Worm (Caenorhabditis elegans) whole organism, L1 larva: ENCODE results near the gene prk-2.

ENCODE experiments used
- C04F5.9 ChIP-seq: sonication (generic microtip); optimal IDR thresholded peaks from 2 replicates; lab custom pipeline; 2016; ENCODE audit warnings: missing genetic modification characterization, missing compliant biosample characterization
- F16B12.6 ChIP-seq: fragments of 150-350 bp; optimal IDR thresholded peaks from 2 replicates; lab custom pipeline; 2014; ENCODE audit warnings: missing biosample characterization, missing genetic modification characterization
- Y116A8C.19 ChIP-seq: sonication (generic microtip); optimal IDR thresholded peaks from 2 replicates; lab custom pipeline; 2016; ENCODE audit warnings: missing compliant biosample characterization, missing genetic modification characterization, borderline replicate concordance
- aha-1 ChIP-seq: fragments of 150-350 bp; optimal IDR thresholded peaks from 2 replicates; lab custom pipeline; 2014; ENCODE audit warnings: missing biosample characterization, missing genetic modification characterization
- aly-2 ChIP-seq: fragments of 150-350 bp; optimal IDR thresholded peaks from 2 replicates; lab custom pipeline; 2014; ENCODE audit warnings: missing biosample characterization, missing genetic modification characterization
- ceh-63 ChIP-seq: fragments of 200-800 bp; sonication (Bioruptor generic); optimal IDR thresholded peaks from 2 replicates; lab custom pipeline; 2018; ENCODE audit warnings: mild to moderate bottlenecking, missing genetic modification characterization, missing compliant biosample characterization
- ceh-82 ChIP-seq, 3 experiments: fragments of 150-350 bp in 1 of 3; sonication (generic microtip) in 2 of 3; optimal IDR thresholded peaks; 2 replicates each; lab custom pipeline; 2014 to 2017; ENCODE audit warnings: missing biosample characterization in 3 of 3, missing genetic modification characterization in 3 of 3
- ceh-88 ChIP-seq: fragments of 200-800 bp; sonication (Bioruptor generic); IDR thresholded peaks from 2 replicates; pipeline ENCODE4 v1.3.6; 2022; ENCODE audit warnings: missing genetic modification characterization, missing compliant biosample characterization
- ces-1 ChIP-seq: fragments of 150-350 bp; optimal IDR thresholded peaks from 2 replicates; lab custom pipeline; 2014; ENCODE audit warnings: missing biosample characterization, missing genetic modification reagents, missing genetic modification characterization
- dpl-1 ChIP-seq, 3 experiments: fragments of 150-350 bp in 2 of 3; sonication (generic microtip) in 1 of 3; optimal IDR thresholded peaks; 2 replicates each; lab custom pipeline; 2014 to 2017; ENCODE audit warnings: missing biosample characterization in 3 of 3, missing genetic modification characterization in 3 of 3, missing genetic modification reagents in 3 of 3
- dsc-1 ChIP-seq: sonication (generic microtip); optimal IDR thresholded peaks from 2 replicates; lab custom pipeline; 2016; ENCODE audit warnings: mild to moderate bottlenecking, missing genetic modification characterization, missing compliant biosample characterization
- efl-3 ChIP-seq: fragments of 200-800 bp; sonication (Bioruptor generic); optimal IDR thresholded peaks from 2 replicates; lab custom pipeline; 2018; ENCODE audit warnings: mild to moderate bottlenecking, missing genetic modification characterization, missing compliant biosample characterization
- egl-27 ChIP-seq, 2 experiments: fragments of 150-350 bp in 1 of 2; sonication (generic microtip); optimal IDR thresholded peaks; 3 replicates each; lab custom pipeline; 2017 to 2018; ENCODE audit warnings: missing biosample characterization in 2 of 2, missing genetic modification characterization in 2 of 2, missing genetic modification reagents in 2 of 2
- elt-3 ChIP-seq, 6 experiments: fragments of 150-350 bp in 1 of 6; sonication (generic microtip); optimal IDR thresholded peaks; 2 replicates each; lab custom pipeline; 2017 to 2018; ENCODE audit warnings: missing biosample characterization in 6 of 6, missing genetic modification characterization in 6 of 6, inconsistent platforms in 1 of 6
- ets-5 ChIP-seq: fragments of 200-800 bp; sonication (Bioruptor generic); IDR thresholded peaks from 2 replicates; pipeline ENCODE4 v1.3.6; 2022; ENCODE audit warnings: missing genetic modification characterization, missing compliant biosample characterization
- fkh-4 ChIP-seq: sonication (generic microtip); optimal IDR thresholded peaks from 2 replicates; lab custom pipeline; 2016; ENCODE audit warnings: missing compliant biosample characterization, missing genetic modification characterization, borderline replicate concordance
- grh-1 ChIP-seq: fragments of 200-800 bp; sonication (Bioruptor generic); IDR thresholded peaks from 2 replicates; pipeline ENCODE4 v1.3.6; 2022; ENCODE audit warnings: missing genetic modification reagents, missing genetic modification characterization, missing compliant biosample characterization
- hlh-4 ChIP-seq: sonication (generic microtip); optimal IDR thresholded peaks from 2 replicates; lab custom pipeline; 2016; ENCODE audit warnings: mild to moderate bottlenecking, missing genetic modification characterization, missing compliant biosample characterization
- irx-1 ChIP-seq: sonication (generic microtip); optimal IDR thresholded peaks from 2 replicates; lab custom pipeline; 2016; ENCODE audit warnings: missing genetic modification characterization, missing compliant biosample characterization
- isw-1 ChIP-seq: fragments of 200-800 bp; sonication (Bioruptor generic); IDR thresholded peaks from 2 replicates; pipeline ENCODE4 v1.3.6; 2022; ENCODE audit warnings: missing genetic modification characterization, missing compliant biosample characterization
- jun-1 ChIP-seq: fragments of 150-350 bp; optimal IDR thresholded peaks from 2 replicates; lab custom pipeline; 2014; ENCODE audit warnings: missing biosample characterization, missing genetic modification reagents, missing genetic modification characterization
- lin-13 ChIP-seq: fragments of 150-350 bp; optimal IDR thresholded peaks from 2 replicates; lab custom pipeline; 2014; ENCODE audit warnings: missing biosample characterization, missing genetic modification reagents, missing genetic modification characterization
- lin-14 ChIP-seq: fragments of 200-800 bp; sonication (Bioruptor generic); optimal IDR thresholded peaks from 2 replicates; lab custom pipeline; 2018; ENCODE audit warnings: mild to moderate bottlenecking, missing genetic modification characterization, moderate library complexity, missing compliant biosample characterization
- lin-15B ChIP-seq: fragments of 150-350 bp; sonication (generic microtip); optimal IDR thresholded peaks from 3 replicates; lab custom pipeline; 2014; ENCODE audit warnings: missing biosample characterization, missing genetic modification characterization
- lin-35 ChIP-seq, 2 experiments: fragments of 150-350 bp; optimal IDR thresholded peaks; 2 replicates each; lab custom pipeline; 2014; ENCODE audit warnings: missing biosample characterization in 2 of 2, missing genetic modification characterization in 2 of 2, missing genetic modification reagents in 2 of 2
- lin-39 ChIP-seq: fragments of 150-350 bp; optimal IDR thresholded peaks from 2 replicates; lab custom pipeline; 2014; ENCODE audit warnings: missing biosample characterization, missing genetic modification reagents, missing genetic modification characterization
- lsy-2 ChIP-seq, 2 experiments: fragments of 150-350 bp; optimal IDR thresholded peaks; 2 replicates each; lab custom pipeline; 2014; ENCODE audit warnings: missing biosample characterization in 2 of 2, missing genetic modification characterization in 2 of 2
- mab-9 ChIP-seq: fragments of 200-800 bp; sonication (Bioruptor generic); IDR thresholded peaks from 2 replicates; pipeline ENCODE4 v1.3.6; 2022; ENCODE audit warnings: missing genetic modification reagents, missing genetic modification characterization, missing compliant biosample characterization
- mep-1 ChIP-seq: fragments of 150-350 bp; optimal IDR thresholded peaks from 2 replicates; lab custom pipeline; 2014; ENCODE audit warnings: missing biosample characterization, missing genetic modification characterization
- nhr-47 ChIP-seq: sonication (generic microtip); optimal IDR thresholded peaks from 2 replicates; lab custom pipeline; 2016; ENCODE audit warnings: mild to moderate bottlenecking, missing genetic modification characterization, moderate library complexity, missing compliant biosample characterization
- nhr-71 ChIP-seq: sonication (generic microtip); optimal IDR thresholded peaks from 2 replicates; lab custom pipeline; 2016; ENCODE audit warnings: mild to moderate bottlenecking, missing genetic modification characterization, moderate library complexity, missing compliant biosample characterization
- nhr-77 ChIP-seq: fragments of 150-350 bp; optimal IDR thresholded peaks from 2 replicates; lab custom pipeline; 2014; ENCODE audit warnings: missing biosample characterization, missing genetic modification characterization
- nhr-84 ChIP-seq: sonication (generic microtip); optimal IDR thresholded peaks from 2 replicates; lab custom pipeline; 2017; ENCODE audit warnings: missing biosample characterization, missing genetic modification characterization
- nhr-90 ChIP-seq: sonication (generic microtip); optimal IDR thresholded peaks from 2 replicates; lab custom pipeline; 2016; ENCODE audit warnings: mild to moderate bottlenecking, missing genetic modification characterization, missing compliant biosample characterization; ENCODE audit not compliant: poor library complexity
- pag-3 ChIP-seq: sonication (generic microtip); optimal IDR thresholded peaks from 2 replicates; lab custom pipeline; 2017; ENCODE audit warnings: missing genetic modification characterization, mild to moderate bottlenecking, missing compliant biosample characterization, antibody characterized with exemption, borderline replicate concordance; ENCODE audit not compliant: insufficient read depth
- pax-3 ChIP-seq: fragments of 200-800 bp; sonication (Bioruptor generic); optimal IDR thresholded peaks from 2 replicates; lab custom pipeline; 2018; ENCODE audit warnings: mild to moderate bottlenecking, missing genetic modification characterization, moderate library complexity, missing compliant biosample characterization
- pqm-1 ChIP-seq: sonication (generic microtip); optimal IDR thresholded peaks from 3 replicates; lab custom pipeline; 2017; ENCODE audit warnings: missing biosample characterization, missing genetic modification characterization
- skn-1 ChIP-seq: fragments of 150-350 bp; optimal IDR thresholded peaks from 2 replicates; lab custom pipeline; 2014; ENCODE audit warnings: missing biosample characterization, missing genetic modification characterization
- snu-23 ChIP-seq: sonication (generic microtip); optimal IDR thresholded peaks from 2 replicates; lab custom pipeline; 2016; ENCODE audit warnings: missing genetic modification characterization, missing compliant biosample characterization
- sptf-1 ChIP-seq: fragments of 150-350 bp; optimal IDR thresholded peaks from 2 replicates; lab custom pipeline; 2014; ENCODE audit warnings: missing biosample characterization, missing genetic modification characterization
- sup-37 ChIP-seq: fragments of 200-800 bp; sonication (Bioruptor generic); optimal IDR thresholded peaks from 2 replicates; lab custom pipeline; 2018; ENCODE audit warnings: mild to moderate bottlenecking, missing genetic modification characterization, missing compliant biosample characterization
- swsn-7 ChIP-seq: sonication (generic microtip); optimal IDR thresholded peaks from 2 replicates; lab custom pipeline; 2016; ENCODE audit warnings: missing genetic modification characterization, missing compliant biosample characterization
- tbx-2 ChIP-seq: sonication (generic microtip); optimal IDR thresholded peaks from 2 replicates; lab custom pipeline; 2016; ENCODE audit warnings: missing genetic modification characterization, missing compliant biosample characterization
- tlp-1 ChIP-seq: fragments of 150-350 bp; optimal IDR thresholded peaks from 2 replicates; lab custom pipeline; 2014; ENCODE audit warnings: missing biosample characterization, missing genetic modification characterization
- unc-130 ChIP-seq: fragments of 150-350 bp; optimal IDR thresholded peaks from 2 replicates; lab custom pipeline; 2017; ENCODE audit warnings: missing biosample characterization, missing genetic modification characterization, inconsistent platforms
- unc-30 ChIP-seq: sonication (generic microtip); optimal IDR thresholded peaks from 2 replicates; lab custom pipeline; 2017; ENCODE audit warnings: missing biosample characterization, missing genetic modification characterization
- unc-62 ChIP-seq: fragments of 150-350 bp; optimal IDR thresholded peaks from 2 replicates; lab custom pipeline; 2014; ENCODE audit warnings: missing biosample characterization, missing genetic modification reagents, missing genetic modification characterization
- unc-86 ChIP-seq: sonication (generic microtip); optimal IDR thresholded peaks from 2 replicates; lab custom pipeline; 2016; ENCODE audit warnings: missing genetic modification characterization, missing compliant biosample characterization
- unc-98 ChIP-seq: fragments of 200-800 bp; sonication (Bioruptor generic); IDR thresholded peaks from 2 replicates; pipeline ENCODE4 v1.3.6; 2022; ENCODE audit warnings: missing genetic modification characterization, missing compliant biosample characterization
- vab-15 ChIP-seq: sonication (generic microtip); optimal IDR thresholded peaks from 2 replicates; lab custom pipeline; 2017; ENCODE audit warnings: missing genotype, mild to moderate bottlenecking, missing genetic modification characterization, missing compliant biosample characterization
- zip-4 ChIP-seq: fragments of 200-800 bp; sonication (Bioruptor generic); optimal IDR thresholded peaks from 2 replicates; lab custom pipeline; 2018; ENCODE audit warnings: mild to moderate bottlenecking, missing genetic modification characterization, moderate library complexity, missing compliant biosample characterization
- ztf-11 ChIP-seq, 2 experiments: sonication (generic microtip); optimal IDR thresholded peaks; 2 replicates each; lab custom pipeline; 2016 to 2017; ENCODE audit warnings: missing genetic modification characterization in 2 of 2, missing biosample characterization in 1 of 2, missing compliant biosample characterization in 1 of 2
- ztf-4 ChIP-seq: fragments of 150-350 bp; optimal IDR thresholded peaks from 2 replicates; lab custom pipeline; 2014; ENCODE audit warnings: missing biosample characterization, missing genetic modification characterization

prk-2 gene

DNA sequence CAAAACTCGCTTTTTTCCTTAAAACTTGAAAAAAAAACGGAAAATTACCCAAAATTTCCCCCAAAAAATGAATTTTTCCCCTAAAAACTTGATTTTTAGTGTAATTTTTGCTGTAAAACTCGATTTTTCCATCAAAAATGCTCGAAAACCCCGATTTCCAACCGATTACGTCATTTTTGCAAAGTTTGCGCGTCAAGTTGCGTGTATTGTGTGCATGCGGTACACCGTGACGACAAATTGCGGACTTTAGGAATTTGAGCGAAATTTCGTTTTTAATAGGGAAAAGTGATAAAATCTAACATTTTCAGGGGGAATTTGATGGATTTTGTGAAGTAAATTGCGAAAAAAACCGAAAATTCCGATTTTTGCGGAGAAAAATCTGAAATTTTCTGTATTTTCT, 46.1 kb downstream of the prk-2 start (continued):
- TF ChIP-seq irx-1 (tag; lab: Kevin White, UChicago) (no peak), sup-37 (GFP tag; lab: Kevin White, UChicago) (no peak), grh-1 (GFP tag; lab: Robert Waterston, UW) (no peak), unc-86 (tag; lab: Kevin White, UChicago) (peak; percentile 27), tbx-2 (peak; percentile 50), lin-39 (tag; lab: Kevin White, UChicago) (peak; percentile 35), nhr-47 (tag; lab: Kevin White, UChicago) (no peak), F16B12.6 (tag; lab: Kevin White, UChicago) (peak; percentile 98), pag-3 (tag; lab: Kevin White, UChicago) (no peak), fkh-4 (no peak), lin-15B (tag; lab: Kevin White, UChicago) (peak; percentile 45), dpl-1 (GFP tag; optimal IDR thresholded peaks at IDR 0.05; lab: Kevin White, UChicago) (peak; percentile 70 to 77 (median 77)), skn-1 (tag; lab: Kevin White, UChicago) (peak; percentile 60), tlp-1 (tag; lab: Kevin White, UChicago) (no peak), ztf-11 (tag; optimal IDR thresholded peaks at IDR 0.05; lab: Kevin White, UChicago) (peak in 1 of 2 experiments; percentile 4), nhr-84 (tag; lab: Kevin White, UChicago) (no peak), ceh-63 (no peak), mab-9 (0 out of 2 replicates have a peak, but pooled peaks have one; percentile 39), Y116A8C.19 (tag; lab: Kevin White, UChicago) (no peak), unc-62 (GFP tag; lab: Kevin White, UChicago) (no peak), dsc-1 (no peak), sptf-1 (tag; lab: Kevin White, UChicago) (no peak), lsy-2 (tag; optimal IDR thresholded peaks at IDR 0.05; lab: Kevin White, UChicago) (peak; percentile 83 to 89), swsn-7 (tag; lab: Kevin White, UChicago) (no peak), efl-3 (GFP tag; lab: Kevin White, UChicago) (no peak), vab-15 (tag; lab: Kevin White, UChicago) (no peak), unc-30 (tag; lab: Kevin White, UChicago) (no peak), egl-27 (tag; optimal IDR thresholded peaks at IDR 0.05; lab: Kevin White, UChicago) (no peak), ceh-82 (tag; optimal IDR thresholded peaks at IDR 0.05; lab: Kevin White, UChicago) (peak; percentile 58 to 72 (median 64)), elt-3 (tag; optimal IDR thresholded peaks at IDR 0.05; lab: Kevin White, UChicago) (peak in 2 of 6 experiments; percentile 34 to 67), unc-98 (GFP tag; lab: Robert Waterston, UW) (no peak), nhr-90 (tag; lab: Kevin White, UChicago) (no peak), ets-5 (no peak), zip-4 (GFP tag; lab: Kevin White, UChicago) (no peak), lin-35 (GFP tag; optimal IDR thresholded peaks at IDR 0.05; lab: Kevin White, UChicago) (peak; percentile 63 to 85), ces-1 (no peak), ztf-4 (tag; lab: Kevin White, UChicago) (no peak), aha-1 (tag; lab: Kevin White, UChicago) (no peak), nhr-77 (tag; lab: Kevin White, UChicago) (peak; percentile 26), mep-1 (tag; lab: Kevin White, UChicago) (peak; percentile 87), snu-23 (GFP tag; lab: Kevin White, UChicago) (peak; percentile 64), jun-1 (tag; lab: Kevin White, UChicago) (peak; percentile 22), pax-3 (no peak), unc-130 (tag; lab: Kevin White, UChicago) (peak; percentile 68), lin-14 (GFP tag; lab: Kevin White, UChicago) (no peak), lin-13 (peak; percentile 27), hlh-4 (tag; lab: Kevin White, UChicago) (no peak), nhr-71 (tag; lab: Kevin White, UChicago) (no peak), pqm-1 (no peak), ceh-88 (GFP tag; lab: Robert Waterston, UW) (no peak), C04F5.9 (no peak), isw-1 (GFP tag; lab: Robert Waterston, UW) (peak; percentile 50), aly-2 (peak; percentile 57)
